Fruit fly (Drosophila melanogaster) Kc167 (cell line): ENCODE results near the gene CG9733.

Experiments used
- Myc ChIP-seq: fragments of >200 bp; optimal IDR thresholded peaks from 2 replicates; lab custom pipeline; 2017; ENCODE audit warnings: missing external identifiers
- Sin3A ChIP-seq: fragments of >200 bp; optimal IDR thresholded peaks from 2 replicates; lab custom pipeline; 2018; ENCODE audit warnings: missing external identifiers
- h ChIP-seq: fragments of >200 bp; optimal IDR thresholded peaks from 3 replicates; lab custom pipeline; 2018; ENCODE audit warnings: missing external identifiers
- insv ChIP-seq: fragments of >200 bp; optimal IDR thresholded peaks from 3 replicates; lab custom pipeline; 2018; ENCODE audit warnings: missing external identifiers
- psq ChIP-seq: fragments of >200 bp; optimal IDR thresholded peaks from 2 replicates; lab custom pipeline; 2017; ENCODE audit warnings: missing external identifiers
- ttk ChIP-seq: sonication (Bioruptor generic); optimal IDR thresholded peaks from 2 replicates; lab custom pipeline; 2017; ENCODE audit warnings: missing external identifiers

DNA sequence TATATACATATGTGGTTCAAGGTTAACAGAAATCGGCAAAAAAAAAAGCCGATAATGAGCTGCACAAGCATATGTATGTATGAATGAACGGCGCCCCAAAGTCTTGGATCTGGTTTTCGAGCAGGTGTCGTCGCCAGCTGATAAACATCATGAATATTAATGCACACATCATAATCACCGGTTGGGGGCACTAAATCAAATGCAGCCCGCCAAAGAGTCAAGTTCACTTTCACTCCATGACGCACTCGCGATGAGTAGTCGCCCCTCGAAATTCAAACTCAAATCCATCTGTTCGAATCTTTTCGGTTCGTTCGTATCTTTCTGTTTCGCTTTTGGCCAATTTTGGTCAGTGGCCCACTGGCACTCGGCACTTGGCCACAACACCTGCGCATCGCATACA, 6.3 kb downstream of the CG9733 start:
- TF ChIP-seq ttk (lab: Kevin White, UChicago) (no peak), psq (lab: Kevin White, UChicago) (no peak), Myc (no peak), h (lab: Kevin White, UChicago) (no peak), insv (no peak), Sin3A (no peak)
